Worm (Caenorhabditis elegans) whole organism, L3 larva: Measurements from ENCODE around the gene B0524.6.

ENCODE experiments used
- ama-1 ChIP-seq: fragments of 150-350 bp; optimal IDR thresholded peaks from 2 replicates; lab custom pipeline; 2018
- lin-15B ChIP-seq: fragments of 150-350 bp; optimal IDR thresholded peaks from 2 replicates; lab custom pipeline; 2014; ENCODE audit warnings: missing biosample characterization, missing genetic modification characterization
- lin-39 ChIP-seq: fragments of 150-350 bp; optimal IDR thresholded peaks from 2 replicates; lab custom pipeline; 2018; ENCODE audit warnings: missing biosample characterization, missing genetic modification reagents, missing genetic modification characterization
- nhr-25 ChIP-seq: sonication (generic microtip); optimal IDR thresholded peaks from 2 replicates; lab custom pipeline; 2017; ENCODE audit warnings: missing biosample characterization, missing genetic modification characterization
- nhr-76 ChIP-seq: fragments of 150-350 bp; sonication (generic microtip); optimal IDR thresholded peaks from 5 replicates; lab custom pipeline; 2014; ENCODE audit warnings: missing biosample characterization, missing genetic modification characterization
- skn-1 ChIP-seq: fragments of 150-350 bp; optimal IDR thresholded peaks from 2 replicates; lab custom pipeline; 2014; ENCODE audit warnings: missing biosample characterization, missing genetic modification characterization
- snpc-4 ChIP-seq: fragments of 150-350 bp; optimal IDR thresholded peaks from 2 replicates; lab custom pipeline; 2014; ENCODE audit warnings: missing biosample characterization, missing genetic modification characterization
- unc-62 ChIP-seq: fragments of 150-350 bp; sonication (generic microtip); optimal IDR thresholded peaks from 4 replicates; lab custom pipeline; 2014; ENCODE audit warnings: missing biosample characterization, missing genetic modification reagents, missing genetic modification characterization
- zag-1 ChIP-seq: fragments of 150-350 bp; optimal IDR thresholded peaks from 2 replicates; lab custom pipeline; 2014; ENCODE audit warnings: missing biosample characterization, missing genetic modification characterization
- ztf-11 ChIP-seq: fragments of 150-350 bp; optimal IDR thresholded peaks from 2 replicates; lab custom pipeline; 2014; ENCODE audit warnings: missing biosample characterization, missing genetic modification characterization

DNA sequence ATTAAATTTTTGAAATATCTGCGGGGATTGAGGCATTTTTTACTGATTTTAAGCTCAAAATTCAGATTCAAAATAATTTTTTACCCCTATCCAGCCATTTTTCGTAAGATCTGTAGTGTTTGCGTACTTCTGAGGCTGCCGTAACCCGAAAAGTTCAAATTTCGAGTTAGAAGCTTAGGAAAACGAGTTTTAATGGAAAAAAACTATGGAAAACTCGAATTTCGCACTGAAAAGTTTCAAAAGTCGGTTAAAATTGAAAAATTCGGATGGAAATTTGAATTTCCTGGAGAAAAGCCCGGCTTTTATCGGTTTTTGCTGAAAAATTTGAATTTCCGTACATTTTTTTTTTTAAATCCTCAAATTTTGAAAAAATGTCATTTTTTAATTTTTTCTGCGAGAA is 1.5 kb downstream of the B0524.6 start:
- no peak for TF ChIP-seq nhr-25
- no peak for TF ChIP-seq zag-1 (tag; lab: Kevin White, UChicago)
- no peak for TF ChIP-seq unc-62 (GFP tag; lab: Kevin White, UChicago)
- TF ChIP-seq ama-1 (lab: Kevin White, UChicago) = no peak
- TF ChIP-seq ztf-11 (tag; lab: Kevin White, UChicago) = no peak
- TF ChIP-seq skn-1 = no peak
- TF ChIP-seq lin-15B (tag; lab: Kevin White, UChicago) = no peak
- no peak for TF ChIP-seq snpc-4 (tag; lab: Kevin White, UChicago)
- no peak for TF ChIP-seq lin-39
- TF ChIP-seq nhr-76 (tag; lab: Kevin White, UChicago) = no peak
